Fruit fly (Drosophila melanogaster): ENCODE measurements around the gene Mcm2.
A peak's percentile ranks its signal among the peaks of the same experiment; 100 is the strongest.

Gene Mcm2

dm6 chr3R:8303848-8304247 lies 39.1 kb downstream of the Mcm2 start, which contains the start of gene nac (continued):
- peak; percentile 38; the same call in 1 of the 2 replicates for TF ChIP-seq CG11247 (GFP tag; IDR thresholded peaks at IDR 0.05)
- no peak for TF ChIP-seq CG10979 (tag; optimal IDR thresholded peaks at IDR 0.05)
- peak; percentile 41 for TF ChIP-seq MESR4 (GFP tag; optimal IDR thresholded peaks at IDR 0.05)
- no peak for TF ChIP-seq Ets97D (GFP tag; optimal IDR thresholded peaks at IDR 0.05)
- TF ChIP-seq Xrp1 (GFP tag; IDR thresholded peaks at IDR 0.05): peak; percentile 24; the same call in 1 of the 2 replicates
- TF ChIP-seq CG13624 (GFP tag; optimal IDR thresholded peaks at IDR 0.05): peak; percentile 28
- TF ChIP-seq z (GFP tag; IDR thresholded peaks at IDR 0.05): peak; percentile 78
- no peak for TF ChIP-seq Hr39 (optimal IDR thresholded peaks at IDR 0.05)
- no peak for TF ChIP-seq gcm (GFP tag; optimal IDR thresholded peaks at IDR 0.05)
- no peak for TF ChIP-seq disco-r (GFP tag; optimal IDR thresholded peaks at IDR 0.05)
- no peak for TF ChIP-seq hth (optimal IDR thresholded peaks at IDR 0.05)
- TF ChIP-seq ato (GFP tag; IDR thresholded peaks at IDR 0.05; ENCODE audit: partially characterized antibody): no peak
- no peak for TF ChIP-seq CG8089 (GFP tag; optimal IDR thresholded peaks at IDR 0.05)
- TF ChIP-seq pzg (GFP tag; optimal IDR thresholded peaks at IDR 0.05): peak; percentile 9
- TF ChIP-seq CG18262 (tag; optimal IDR thresholded peaks at IDR 0.05): peak; percentile 11
- TF ChIP-seq BEAF-32 (GFP tag; optimal IDR thresholded peaks at IDR 0.05): no peak
- TF ChIP-seq CG1603 (tag; optimal IDR thresholded peaks at IDR 0.05): peak; percentile 9
- 0 out of 4 replicates have a peak, but pooled peaks have one; percentile 42 for TF ChIP-seq Dll (GFP tag; IDR thresholded peaks at IDR 0.05; ENCODE audit: partially characterized antibody)
- TF ChIP-seq CG34422 (GFP tag; IDR thresholded peaks at IDR 0.05): peak; percentile 61; the same call in 2 of the 3 replicates
- peak; percentile 19 for TF ChIP-seq CG15479 (GFP tag; optimal IDR thresholded peaks at IDR 0.05)
- TF ChIP-seq sc (optimal IDR thresholded peaks at IDR 0.05): no peak
- TF ChIP-seq sc (GFP tag; optimal IDR thresholded peaks at IDR 0.05): no peak
- no peak for TF ChIP-seq eyg (GFP tag; optimal IDR thresholded peaks at IDR 0.05)
- peak; percentile 94 for TF ChIP-seq row (GFP tag; IDR thresholded peaks at IDR 0.05)
- no peak for TF ChIP-seq Nf-YA (GFP tag; IDR thresholded peaks at IDR 0.05)
- peak; percentile 19; the same call in 1 of the 2 replicates for TF ChIP-seq HLH3B (GFP tag; IDR thresholded peaks at IDR 0.05)
- TF ChIP-seq CG3838 (GFP tag; optimal IDR thresholded peaks at IDR 0.05): no peak
- TF ChIP-seq gcm2 (GFP tag; optimal IDR thresholded peaks at IDR 0.05): no peak
- TF ChIP-seq dpn (GFP tag; optimal IDR thresholded peaks at IDR 0.05): peak; percentile 1 to 9
- TF ChIP-seq hkb (optimal IDR thresholded peaks at IDR 0.05): peak; percentile 97
- TF ChIP-seq hkb (GFP tag; IDR thresholded peaks at IDR 0.05): no peak
- no peak for TF ChIP-seq rib (GFP tag; IDR thresholded peaks at IDR 0.05)
- TF ChIP-seq slbo (GFP tag; IDR thresholded peaks at IDR 0.05): peak; percentile 46; the same call in 1 of the 2 replicates
- TF ChIP-seq CG4854 (GFP tag; optimal IDR thresholded peaks at IDR 0.05): no peak
- TF ChIP-seq so (GFP tag; IDR thresholded peaks at IDR 0.05): 0 out of 3 replicates have a peak, but pooled peaks have one; percentile 12
- 0 out of 2 replicates have a peak, but pooled peaks have one; percentile 14 for TF ChIP-seq sob (GFP tag; IDR thresholded peaks at IDR 0.05)
- peak; percentile 17 for TF ChIP-seq CG12391 (tag; optimal IDR thresholded peaks at IDR 0.05)
- TF ChIP-seq CG14014 (GFP tag; IDR thresholded peaks at IDR 0.05): peak; percentile 34; the same call in 1 of the 2 replicates
- peak; percentile 41 for TF ChIP-seq lilli (GFP tag; optimal IDR thresholded peaks at IDR 0.05)
- peak; percentile 10 for TF ChIP-seq Meics (GFP tag; optimal IDR thresholded peaks at IDR 0.05)
- TF ChIP-seq CG7839 (tag; optimal IDR thresholded peaks at IDR 0.05): peak; percentile 5
- no peak for TF ChIP-seq mam (GFP tag; optimal IDR thresholded peaks at IDR 0.05)
- TF ChIP-seq grau (tag; optimal IDR thresholded peaks at IDR 0.05): peak; percentile 31
- peak; percentile 3 for TF ChIP-seq D19A (tag; optimal IDR thresholded peaks at IDR 0.05)
- TF ChIP-seq CG7987 (GFP tag; optimal IDR thresholded peaks at IDR 0.05): peak; percentile 12
- no peak for TF ChIP-seq Hr78 (GFP tag; optimal IDR thresholded peaks at IDR 0.05)
- no peak for TF ChIP-seq luna (GFP tag; optimal IDR thresholded peaks at IDR 0.05)
- TF ChIP-seq Xbp1 (GFP tag; optimal IDR thresholded peaks at IDR 0.05): peak; percentile 28
- TF ChIP-seq NfI (GFP tag; optimal IDR thresholded peaks at IDR 0.05): no peak
- peak; percentile 65 for TF ChIP-seq CG34376 (GFP tag; optimal IDR thresholded peaks at IDR 0.05)
- TF ChIP-seq Dbx (GFP tag; IDR thresholded peaks at IDR 0.05): 0 out of 3 replicates have a peak, but pooled peaks have one; percentile 36
- no peak for TF ChIP-seq sr (GFP tag; IDR thresholded peaks at IDR 0.05)

Measured in whole organism, embryonic.